Worm (Caenorhabditis elegans) whole organism, L3 larva: Measurements from ENCODE around the gene idpc-3.

Experiments
- jun-1 ChIP-seq: fragments of 150-350 bp; optimal IDR thresholded peaks from 2 replicates; lab custom pipeline; 2014; ENCODE audit warnings: missing biosample characterization, missing genetic modification reagents, missing genetic modification characterization
- mdl-1 ChIP-seq: fragments of 150-350 bp; optimal IDR thresholded peaks from 2 replicates; lab custom pipeline; 2014; ENCODE audit warnings: missing biosample characterization, missing genetic modification characterization
- nhr-11 ChIP-seq: fragments of 150-350 bp; optimal IDR thresholded peaks from 2 replicates; lab custom pipeline; 2014; ENCODE audit warnings: missing biosample characterization, missing genetic modification characterization
- nhr-12 ChIP-seq: fragments of 150-350 bp; optimal IDR thresholded peaks from 2 replicates; lab custom pipeline; 2014; ENCODE audit warnings: missing biosample characterization, missing genetic modification characterization
- nhr-25 ChIP-seq: sonication (generic microtip); optimal IDR thresholded peaks from 2 replicates; lab custom pipeline; 2017; ENCODE audit warnings: missing biosample characterization, missing genetic modification characterization
- nhr-76 ChIP-seq: fragments of 150-350 bp; sonication (generic microtip); optimal IDR thresholded peaks from 5 replicates; lab custom pipeline; 2014; ENCODE audit warnings: missing biosample characterization, missing genetic modification characterization
- pqm-1 ChIP-seq: fragments of 150-350 bp; optimal IDR thresholded peaks from 2 replicates; lab custom pipeline; 2017; ENCODE audit warnings: missing biosample characterization, missing genetic modification characterization, inconsistent platforms
- skn-1 ChIP-seq: fragments of 150-350 bp; optimal IDR thresholded peaks from 2 replicates; lab custom pipeline; 2014; ENCODE audit warnings: missing biosample characterization, missing genetic modification characterization
- ztf-11 ChIP-seq: fragments of 150-350 bp; optimal IDR thresholded peaks from 2 replicates; lab custom pipeline; 2014; ENCODE audit warnings: missing biosample characterization, missing genetic modification characterization

ce11 chrV:9629643-9630042, 629 bp upstream of the idpc-3 start, which contains the start of gene col-146:
- TF ChIP-seq pqm-1 (tag; lab: Kevin White, UChicago) (no peak), jun-1 (tag; lab: Kevin White, UChicago) (no peak), nhr-25 (tag; lab: Kevin White, UChicago) (peak; percentile 26), mdl-1 (tag; lab: Kevin White, UChicago) (no peak), nhr-76 (no peak), nhr-12 (tag; lab: Kevin White, UChicago) (no peak), skn-1 (tag; lab: Kevin White, UChicago) (no peak), ztf-11 (no peak), nhr-11 (no peak)
